Fruit fly (Drosophila melanogaster) whole organism, embryonic: ENCODE results near the gene CG1896.
A peak's percentile ranks its signal among the peaks of the same experiment; 100 is the strongest.

ENCODE experiments used
- ATbp ChIP-seq: fragments of 200-800 bp; sonication (Bioruptor generic); optimal IDR thresholded peaks from 2 replicates; lab custom pipeline; 2017; ENCODE audit warnings: missing biosample characterization, mild to moderate bottlenecking, missing genetic modification characterization, missing genetic modification reagents
- Ada2b ChIP-seq: fragments of 200-800 bp; sonication (Bioruptor generic); IDR thresholded peaks from 2 replicates; pipeline ENCODE4 v1.3.6; 2022; ENCODE audit warnings: missing biosample characterization, missing genetic modification characterization
- Bteb2 ChIP-seq: fragments of 200-800 bp; sonication (Bioruptor generic); optimal IDR thresholded peaks from 2 replicates; lab custom pipeline; 2016; ENCODE audit warnings: missing biosample characterization, missing genetic modification characterization
- CG10654 ChIP-seq: fragments of 200-800 bp; sonication (Bioruptor generic); optimal IDR thresholded peaks from 2 replicates; lab custom pipeline; 2016; ENCODE audit warnings: missing biosample characterization, missing genetic modification characterization
- CG12155 ChIP-seq: fragments of 200-800 bp; sonication (Bioruptor generic); optimal IDR thresholded peaks from 3 replicates; lab custom pipeline; 2016; ENCODE audit warnings: missing biosample characterization, missing genetic modification characterization
- CG12236 ChIP-seq: fragments of 200-800 bp; sonication (Bioruptor generic); optimal IDR thresholded peaks from 2 replicates; lab custom pipeline; 2016; ENCODE audit warnings: missing biosample characterization, missing genetic modification characterization
- CG13287 ChIP-seq: fragments of 200-800 bp; sonication (Bioruptor generic); IDR thresholded peaks from 2 replicates; pipeline ENCODE4 v1.3.6; 2022; ENCODE audit warnings: missing biosample characterization, missing genetic modification characterization; ENCODE audit not compliant: partially characterized antibody
- CG17912 ChIP-seq: fragments of 200-800 bp; sonication (Bioruptor generic); optimal IDR thresholded peaks from 2 replicates; lab custom pipeline; 2018; ENCODE audit warnings: missing biosample characterization, mild to moderate bottlenecking, missing genetic modification characterization
- CG1792 ChIP-seq: fragments of 200-800 bp; sonication (Bioruptor generic); optimal IDR thresholded peaks from 2 replicates; lab custom pipeline; 2016; ENCODE audit warnings: missing biosample characterization, missing genetic modification characterization
- CG2116 ChIP-seq: fragments of 200-800 bp; sonication (Bioruptor generic); optimal IDR thresholded peaks from 3 replicates; lab custom pipeline; 2018; ENCODE audit warnings: missing biosample characterization, mild to moderate bottlenecking, missing genetic modification characterization
- CG2875 ChIP-seq: fragments of 200-800 bp; sonication (Bioruptor generic); optimal IDR thresholded peaks from 2 replicates; lab custom pipeline; 2017; ENCODE audit warnings: missing biosample characterization, mild to moderate bottlenecking, missing genetic modification characterization, missing genetic modification reagents
- CG30403 ChIP-seq: fragments of 200-800 bp; sonication (Bioruptor generic); optimal IDR thresholded peaks from 3 replicates; lab custom pipeline; 2016; ENCODE audit warnings: missing biosample characterization, missing genetic modification characterization
- CG4707 ChIP-seq: fragments of 200-800 bp; sonication (Bioruptor generic); optimal IDR thresholded peaks from 2 replicates; lab custom pipeline; 2018; ENCODE audit warnings: missing biosample characterization, mild to moderate bottlenecking, missing genetic modification characterization, moderate library complexity
- CG8089 ChIP-seq: fragments of 200-800 bp; sonication (Bioruptor generic); optimal IDR thresholded peaks from 3 replicates; lab custom pipeline; 2016; ENCODE audit warnings: missing biosample characterization, missing genetic modification characterization
- CG8924 ChIP-seq: fragments of 200-800 bp; optimal IDR thresholded peaks from 3 replicates; lab custom pipeline; 2019; ENCODE audit warnings: missing biosample characterization, mild to moderate bottlenecking, missing genetic modification characterization, moderate library complexity
- CG9437 ChIP-seq: fragments of 200-800 bp; sonication (Bioruptor generic); optimal IDR thresholded peaks from 2 replicates; lab custom pipeline; 2018; ENCODE audit warnings: missing biosample characterization, mild to moderate bottlenecking, missing genetic modification characterization
- Deaf1 ChIP-seq: fragments of 200-800 bp; optimal IDR thresholded peaks from 3 replicates; lab custom pipeline; 2019; ENCODE audit warnings: missing biosample characterization, mild to moderate bottlenecking, missing genetic modification characterization, moderate library complexity
- Drgx ChIP-seq: fragments of 200-800 bp; sonication (Bioruptor generic); IDR thresholded peaks from 2 replicates; pipeline ENCODE4 v1.3.6; 2022; ENCODE audit warnings: missing biosample characterization, missing genetic modification characterization
- Fer1 ChIP-seq: fragments of 200-800 bp; sonication (Bioruptor generic); optimal IDR thresholded peaks from 2 replicates; lab custom pipeline; 2017; ENCODE audit warnings: missing biosample characterization, mild to moderate bottlenecking, missing genetic modification characterization
- HmgD ChIP-seq: fragments of 200-800 bp; sonication (Bioruptor generic); optimal IDR thresholded peaks from 3 replicates; lab custom pipeline; 2016; ENCODE audit warnings: missing biosample characterization, missing genetic modification characterization
- Hr78 ChIP-seq, 2 experiments: fragments of 200-800 bp in 1 of 2; fragments of >200 bp in 1 of 2; sonication (Bioruptor generic) in 1 of 2; optimal IDR thresholded peaks; 2 replicates each; lab custom pipeline; 2017 to 2019; ENCODE audit warnings: missing biosample characterization in 2 of 2, missing genetic modification characterization in 2 of 2, mild to moderate bottlenecking in 1 of 2, moderate library complexity in 1 of 2
- Kr ChIP-seq: fragments of 200-800 bp; sonication (Bioruptor generic); optimal IDR thresholded peaks from 2 replicates; lab custom pipeline; 2017; ENCODE audit warnings: missing biosample characterization, mild to moderate bottlenecking, missing genetic modification characterization
- Mes4 ChIP-seq: fragments of 200-800 bp; sonication (Bioruptor generic); optimal IDR thresholded peaks from 2 replicates; lab custom pipeline; 2016; ENCODE audit warnings: missing biosample characterization, missing genetic modification characterization
- NC2α ChIP-seq: fragments of 200-800 bp; sonication (Bioruptor generic); optimal IDR thresholded peaks from 2 replicates; lab custom pipeline; 2016; ENCODE audit warnings: missing biosample characterization, missing genetic modification characterization
- Oaz ChIP-seq: fragments of 200-800 bp; sonication (Bioruptor generic); IDR thresholded peaks from 2 replicates; pipeline ENCODE4 v1.3.6; 2022; ENCODE audit warnings: missing biosample characterization, missing genetic modification characterization
- Opbp ChIP-seq: fragments of 200-800 bp; sonication (Bioruptor generic); IDR thresholded peaks from 3 replicates; pipeline ENCODE4 v1.3.6; 2022; ENCODE audit warnings: missing biosample characterization, missing genetic modification characterization; ENCODE audit not compliant: partially characterized antibody
- Poxn ChIP-seq: fragments of 200-800 bp; sonication (Bioruptor generic); IDR thresholded peaks from 2 replicates; pipeline ENCODE4 v1.3.6; 2022; ENCODE audit warnings: missing biosample characterization, missing genetic modification characterization
- Tbp ChIP-seq: fragments of >200 bp; optimal IDR thresholded peaks from 2 replicates; lab custom pipeline; 2018; ENCODE audit warnings: missing biosample characterization, missing genetic modification characterization
- Xrp1 ChIP-seq: fragments of 200-800 bp; sonication (Bioruptor generic); IDR thresholded peaks from 2 replicates; pipeline ENCODE4 v1.3.6; 2022; ENCODE audit warnings: missing biosample characterization, missing genetic modification characterization
- amos ChIP-seq: fragments of 200-800 bp; sonication (Bioruptor generic); IDR thresholded peaks from 2 replicates; pipeline ENCODE4 v1.3.6; 2022; ENCODE audit warnings: missing biosample characterization, missing genetic modification characterization; ENCODE audit not compliant: partially characterized antibody
- bab2 ChIP-seq: fragments of 200-800 bp; sonication (Bioruptor generic); optimal IDR thresholded peaks from 2 replicates; lab custom pipeline; 2016; ENCODE audit warnings: missing biosample characterization, missing genetic modification characterization
- chm ChIP-seq: fragments of 200-800 bp; sonication (Bioruptor generic); IDR thresholded peaks from 2 replicates; pipeline ENCODE4 v1.3.6; 2022; ENCODE audit warnings: missing biosample characterization, missing genetic modification characterization
- danr ChIP-seq: fragments of 200-800 bp; sonication (Bioruptor generic); IDR thresholded peaks from 2 replicates; pipeline ENCODE4 v1.3.6; 2022; ENCODE audit warnings: missing biosample characterization, missing genetic modification characterization
- eve ChIP-seq, 2 experiments: fragments of >200 bp; optimal IDR thresholded peaks; 2 replicates each; lab custom pipeline; 2017; ENCODE audit warnings: missing biosample characterization in 2 of 2, missing genetic modification characterization in 2 of 2
- gsb ChIP-seq: fragments of 200-800 bp; sonication (Bioruptor generic); IDR thresholded peaks from 2 replicates; pipeline ENCODE4 v1.3.6; 2022; ENCODE audit warnings: missing biosample characterization, missing genetic modification characterization
- ken ChIP-seq: fragments of 200-800 bp; sonication (Bioruptor generic); IDR thresholded peaks from 3 replicates; pipeline ENCODE4 v1.3.6; 2022; ENCODE audit warnings: missing biosample characterization, missing genetic modification characterization
- mam ChIP-seq: fragments of 200-800 bp; sonication (Bioruptor generic); optimal IDR thresholded peaks from 3 replicates; lab custom pipeline; 2016; ENCODE audit warnings: missing biosample characterization, missing genetic modification characterization
- oc ChIP-seq: fragments of 200-800 bp; sonication (Bioruptor generic); optimal IDR thresholded peaks from 2 replicates; lab custom pipeline; 2018; ENCODE audit warnings: missing biosample characterization, mild to moderate bottlenecking, missing genetic modification characterization, moderate library complexity
- row ChIP-seq: fragments of 200-800 bp; sonication (Bioruptor generic); IDR thresholded peaks from 3 replicates; pipeline ENCODE4 v1.3.6; 2022; ENCODE audit warnings: missing biosample characterization, missing genetic modification characterization
- slou ChIP-seq: fragments of 200-800 bp; sonication (Bioruptor generic); optimal IDR thresholded peaks from 3 replicates; lab custom pipeline; 2016; ENCODE audit warnings: missing biosample characterization, missing genetic modification characterization
- stc ChIP-seq: fragments of 200-800 bp; sonication (Bioruptor generic); IDR thresholded peaks from 2 replicates; pipeline ENCODE4 v1.3.6; 2022; ENCODE audit warnings: missing biosample characterization, missing genetic modification characterization
- trem ChIP-seq: fragments of 200-800 bp; optimal IDR thresholded peaks from 3 replicates; lab custom pipeline; 2019; ENCODE audit warnings: missing biosample characterization, mild to moderate bottlenecking, missing genetic modification characterization, moderate library complexity
- unpg ChIP-seq: fragments of 200-800 bp; sonication (Bioruptor generic); optimal IDR thresholded peaks from 3 replicates; lab custom pipeline; 2018; ENCODE audit warnings: missing biosample characterization, mild to moderate bottlenecking, missing genetic modification characterization, moderate library complexity
- usp ChIP-seq: fragments of >200 bp; optimal IDR thresholded peaks from 2 replicates; lab custom pipeline; 2017; ENCODE audit warnings: missing biosample characterization, missing genetic modification characterization
- vfl ChIP-seq: fragments of 200-800 bp; sonication (Bioruptor generic); optimal IDR thresholded peaks from 2 replicates; lab custom pipeline; 2016; ENCODE audit warnings: missing biosample characterization, missing genetic modification characterization
- vvl ChIP-seq: fragments of 200-800 bp; sonication (Bioruptor generic); IDR thresholded peaks from 2 replicates; pipeline ENCODE4 v1.3.6; 2022; ENCODE audit warnings: missing biosample characterization, missing genetic modification characterization

CG1896 gene

dm6 chr3R:31771790-31772576 is 27.9 kb downstream of the CG1896 start, which contains the start of the genes betaGlu and sip3 (continued):
- no peak for TF ChIP-seq Bteb2 (GFP tag; lab: Kevin White, UChicago)
- TF ChIP-seq ATbp, result no peak
- TF ChIP-seq CG8089 (GFP tag; lab: Kevin White, UChicago), result no peak
- no peak for TF ChIP-seq vvl (GFP tag; lab: Robert Waterston, UW)
- TF ChIP-seq Xrp1 (GFP tag; lab: Robert Waterston, UW), result no peak
- TF ChIP-seq row (GFP tag; lab: Robert Waterston, UW), result peak; percentile 51
- TF ChIP-seq Poxn (GFP tag; lab: Robert Waterston, UW), result no peak
- TF ChIP-seq gsb (GFP tag; lab: Robert Waterston, UW), result no peak
- TF ChIP-seq CG17912 (GFP tag; lab: Kevin White, UChicago), result no peak
- peak; percentile 12 for TF ChIP-seq CG9437 (GFP tag; lab: Kevin White, UChicago)
- no peak for TF ChIP-seq HmgD (GFP tag; lab: Kevin White, UChicago)
- TF ChIP-seq Deaf1 (tag; lab: Kevin White, UChicago), result no peak
- no peak for TF ChIP-seq unpg
- TF ChIP-seq CG12155, result peak; percentile 13
- TF ChIP-seq CG30403 (GFP tag; lab: Kevin White, UChicago), result no peak
- no peak for TF ChIP-seq CG1792 (GFP tag; lab: Kevin White, UChicago)
- no peak for TF ChIP-seq usp (GFP tag; lab: Kevin White, UChicago)
- TF ChIP-seq slou (GFP tag; lab: Kevin White, UChicago), result no peak
- no peak for TF ChIP-seq NC2α
- TF ChIP-seq mam (GFP tag; lab: Kevin White, UChicago), result peak; percentile 15
- TF ChIP-seq amos, result peak; percentile 94
- TF ChIP-seq Hr78 (GFP tag; optimal IDR thresholded peaks at IDR 0.05; lab: Kevin White, UChicago), result no peak
- no peak for TF ChIP-seq Ada2b (GFP tag; lab: Robert Waterston, UW)
- no peak for TF ChIP-seq stc (GFP tag; lab: Robert Waterston, UW)
- peak; percentile 74 for TF ChIP-seq trem (tag; lab: Kevin White, UChicago)
- no peak for TF ChIP-seq CG2875 (GFP tag; lab: Kevin White, UChicago)
- TF ChIP-seq oc, result no peak
- TF ChIP-seq eve (GFP tag; optimal IDR thresholded peaks at IDR 0.05; lab: Kevin White, UChicago), result no peak
- TF ChIP-seq ken (GFP tag; lab: Robert Waterston, UW), result no peak
- no peak for TF ChIP-seq Oaz (GFP tag; lab: Robert Waterston, UW)
- TF ChIP-seq bab2 (GFP tag; lab: Kevin White, UChicago), result no peak
- no peak for TF ChIP-seq danr (GFP tag; lab: Robert Waterston, UW)
- no peak for TF ChIP-seq vfl (GFP tag; lab: Kevin White, UChicago)
- TF ChIP-seq Mes4, result no peak
- TF ChIP-seq Kr (GFP tag; lab: Kevin White, UChicago), result no peak
- TF ChIP-seq CG13287, result peak; percentile 93
- no peak for TF ChIP-seq CG10654 (GFP tag; lab: Kevin White, UChicago)
- peak; percentile 92 for TF ChIP-seq Opbp (GFP tag; lab: Robert Waterston, UW)
- TF ChIP-seq chm, result no peak
- TF ChIP-seq CG8924, result peak; percentile 25
- TF ChIP-seq Tbp (GFP tag; lab: Kevin White, UChicago), result no peak
- TF ChIP-seq Drgx, result no peak
- no peak for TF ChIP-seq Fer1 (GFP tag; lab: Kevin White, UChicago)
- TF ChIP-seq CG12236, result no peak
- peak; percentile 89 for TF ChIP-seq CG2116
- no peak for TF ChIP-seq CG4707 (GFP tag; lab: Kevin White, UChicago)
